Fruit fly (Drosophila melanogaster) whole organism, embryonic: ENCODE results near the gene rb.
A peak's percentile ranks its signal among the peaks of the same experiment; 100 is the strongest.

Source experiments
- CG10147 ChIP-seq: fragments of 200-800 bp; sonication (Bioruptor generic); optimal IDR thresholded peaks from 2 replicates; lab custom pipeline; 2019; ENCODE audit warnings: missing biosample characterization, mild to moderate bottlenecking, missing genetic modification characterization, moderate library complexity
- CG1024 ChIP-seq: fragments of 200-800 bp; sonication (Bioruptor generic); IDR thresholded peaks from 2 replicates; pipeline ENCODE4 v1.3.6; 2022; ENCODE audit warnings: missing biosample characterization, missing genetic modification characterization
- CG10366 ChIP-seq: fragments of 200-800 bp; sonication (Bioruptor generic); IDR thresholded peaks from 2 replicates; pipeline ENCODE4 v1.3.6; 2022; ENCODE audit warnings: missing biosample characterization, missing genetic modification characterization
- CG13123 ChIP-seq: fragments of 200-800 bp; sonication (Bioruptor generic); optimal IDR thresholded peaks from 2 replicates; lab custom pipeline; 2016; ENCODE audit warnings: missing biosample characterization, missing genetic modification characterization
- CG15073 ChIP-seq: fragments of 200-800 bp; sonication (Bioruptor generic); optimal IDR thresholded peaks from 2 replicates; lab custom pipeline; 2016; ENCODE audit warnings: missing biosample characterization, missing genetic modification characterization
- CG17568 ChIP-seq: fragments of 200-800 bp; sonication (Bioruptor generic); optimal IDR thresholded peaks from 2 replicates; lab custom pipeline; 2018; ENCODE audit warnings: missing biosample characterization, mild to moderate bottlenecking, missing genetic modification characterization, moderate library complexity
- CG1832 ChIP-seq: fragments of 200-800 bp; sonication (Bioruptor generic); optimal IDR thresholded peaks from 2 replicates; lab custom pipeline; 2017; ENCODE audit warnings: missing biosample characterization, mild to moderate bottlenecking, missing genetic modification characterization, inconsistent platforms
- CG18476 ChIP-seq: fragments of 200-800 bp; sonication (Bioruptor generic); optimal IDR thresholded peaks from 2 replicates; lab custom pipeline; 2016; ENCODE audit warnings: missing biosample characterization, mild to moderate bottlenecking, missing genetic modification characterization
- CG2129 ChIP-seq: fragments of 200-800 bp; sonication (Bioruptor generic); IDR thresholded peaks from 2 replicates; pipeline ENCODE4 v1.3.6; 2022; ENCODE audit warnings: missing biosample characterization, missing genetic modification characterization; ENCODE audit not compliant: partially characterized antibody
- CG2199 ChIP-seq: fragments of 200-800 bp; sonication (Bioruptor generic); IDR thresholded peaks from 3 replicates; pipeline ENCODE4 v1.3.6; 2022; ENCODE audit warnings: missing biosample characterization, missing genetic modification characterization
- CG2202 ChIP-seq: fragments of 200-800 bp; sonication (Bioruptor generic); optimal IDR thresholded peaks from 2 replicates; lab custom pipeline; 2018; ENCODE audit warnings: missing biosample characterization, mild to moderate bottlenecking, missing genetic modification characterization
- CG2678 ChIP-seq: fragments of 200-800 bp; sonication (Bioruptor generic); optimal IDR thresholded peaks from 3 replicates; lab custom pipeline; 2019; ENCODE audit warnings: missing biosample characterization, mild to moderate bottlenecking, missing genetic modification characterization, moderate library complexity
- CG33213 ChIP-seq: fragments of 200-800 bp; sonication (Bioruptor generic); optimal IDR thresholded peaks from 3 replicates; lab custom pipeline; 2016; ENCODE audit warnings: missing biosample characterization, missing genetic modification characterization
- CG34224 ChIP-seq: fragments of 200-800 bp; sonication (Bioruptor generic); IDR thresholded peaks from 3 replicates; pipeline ENCODE4 v1.3.6; 2022; ENCODE audit warnings: missing biosample characterization, missing genetic modification characterization; ENCODE audit not compliant: partially characterized antibody
- CG3726 ChIP-seq: fragments of 200-800 bp; sonication (Bioruptor generic); IDR thresholded peaks from 3 replicates; pipeline ENCODE4, ENCODE4 v1.3.6; 2022; ENCODE audit warnings: missing biosample characterization, missing genetic modification characterization
- CG3995 ChIP-seq: fragments of 200-800 bp; sonication (Bioruptor generic); optimal IDR thresholded peaks from 3 replicates; lab custom pipeline; 2016; ENCODE audit warnings: missing biosample characterization, missing genetic modification characterization
- CG4282 ChIP-seq: fragments of 200-800 bp; sonication (Bioruptor generic); optimal IDR thresholded peaks from 2 replicates; lab custom pipeline; 2016; ENCODE audit warnings: missing biosample characterization, missing genetic modification characterization
- CG4617 ChIP-seq: fragments of 200-800 bp; sonication (Bioruptor generic); optimal IDR thresholded peaks from 3 replicates; lab custom pipeline; 2016; ENCODE audit warnings: missing biosample characterization, missing genetic modification characterization, borderline replicate concordance
- CG4854 ChIP-seq: fragments of 200-800 bp; sonication (Bioruptor generic); optimal IDR thresholded peaks from 2 replicates; lab custom pipeline; 2016; ENCODE audit warnings: missing biosample characterization, missing genetic modification characterization, inconsistent platforms
- CG6683 ChIP-seq: fragments of 200-800 bp; sonication (Bioruptor generic); optimal IDR thresholded peaks from 2 replicates; lab custom pipeline; 2017; ENCODE audit warnings: missing biosample characterization, mild to moderate bottlenecking, missing genetic modification characterization, missing genetic modification reagents
- CG8765 ChIP-seq: fragments of 200-800 bp; sonication (Bioruptor generic); IDR thresholded peaks from 2 replicates; pipeline ENCODE4 v1.3.6; 2022; ENCODE audit warnings: missing biosample characterization, missing genetic modification characterization
- CG9609 ChIP-seq: fragments of 200-800 bp; sonication (Bioruptor generic); optimal IDR thresholded peaks from 3 replicates; lab custom pipeline; 2016; ENCODE audit warnings: missing biosample characterization, missing genetic modification characterization
- Dad ChIP-seq: fragments of 200-800 bp; sonication (Bioruptor generic); optimal IDR thresholded peaks from 3 replicates; lab custom pipeline; 2016; ENCODE audit warnings: missing biosample characterization, missing genetic modification characterization
- Dbx ChIP-seq: fragments of 200-800 bp; sonication (Bioruptor generic); IDR thresholded peaks from 3 replicates; pipeline ENCODE4 v1.3.6; 2022; ENCODE audit warnings: missing biosample characterization, missing genetic modification characterization
- Dek ChIP-seq: fragments of 200-800 bp; sonication (Bioruptor generic); optimal IDR thresholded peaks from 3 replicates; lab custom pipeline; 2019; ENCODE audit warnings: missing biosample characterization, mild to moderate bottlenecking, missing genetic modification characterization, moderate library complexity
- Elba2 ChIP-seq: fragments of 200-800 bp; sonication (Bioruptor generic); optimal IDR thresholded peaks from 3 replicates; lab custom pipeline; 2016; ENCODE audit warnings: missing biosample characterization, missing genetic modification characterization
- Gug ChIP-seq: fragments of 200-800 bp; sonication (Bioruptor generic); IDR thresholded peaks from 4 replicates; pipeline ENCODE4 v1.3.6; 2022; ENCODE audit warnings: missing biosample characterization, missing genetic modification characterization
- H2.0 ChIP-seq: fragments of 200-800 bp; sonication (Bioruptor generic); IDR thresholded peaks from 2 replicates; pipeline ENCODE4 v1.3.6; 2022; ENCODE audit warnings: missing biosample characterization, missing genetic modification characterization
- Nf-YB ChIP-seq: fragments of 200-800 bp; sonication (Bioruptor generic); optimal IDR thresholded peaks from 3 replicates; lab custom pipeline; 2019; ENCODE audit warnings: missing biosample characterization, mild to moderate bottlenecking, missing genetic modification characterization, moderate library complexity
- Sox100B ChIP-seq: fragments of 200-800 bp; sonication (Bioruptor generic); optimal IDR thresholded peaks from 3 replicates; lab custom pipeline; 2018; ENCODE audit warnings: missing biosample characterization, mild to moderate bottlenecking, missing genetic modification characterization
- Spps ChIP-seq: fragments of 200-800 bp; sonication (Bioruptor generic); optimal IDR thresholded peaks from 2 replicates; lab custom pipeline; 2018; ENCODE audit warnings: missing biosample characterization, mild to moderate bottlenecking, missing genetic modification characterization
- Trl ChIP-seq, 3 experiments: fragments of >200 bp in 2 of 3; fragments of 200-800 bp in 1 of 3; sonication (Bioruptor generic) in 1 of 3; optimal IDR thresholded peaks; 2 replicates in 1 of 3; 3 replicates in 2 of 3; lab custom pipeline; 2016 to 2017; ENCODE audit warnings: missing biosample characterization in 1 of 3, missing genetic modification characterization in 1 of 3
- YL-1 ChIP-seq: fragments of 200-800 bp; sonication (Bioruptor generic); optimal IDR thresholded peaks from 3 replicates; lab custom pipeline; 2017; ENCODE audit warnings: missing biosample characterization, mild to moderate bottlenecking, missing genetic modification characterization
- ash1 ChIP-seq: fragments of 200-800 bp; sonication (Bioruptor generic); optimal IDR thresholded peaks from 2 replicates; lab custom pipeline; 2018; ENCODE audit warnings: missing biosample characterization, mild to moderate bottlenecking, missing genetic modification characterization
- az2 ChIP-seq: fragments of 200-800 bp; sonication (Bioruptor generic); optimal IDR thresholded peaks from 3 replicates; lab custom pipeline; 2016; ENCODE audit warnings: missing biosample characterization, missing genetic modification characterization
- bab2 ChIP-seq: fragments of 200-800 bp; sonication (Bioruptor generic); optimal IDR thresholded peaks from 2 replicates; lab custom pipeline; 2016; ENCODE audit warnings: missing biosample characterization, missing genetic modification characterization
- en ChIP-seq: fragments of 200-800 bp; sonication (Bioruptor generic); optimal IDR thresholded peaks from 2 replicates; lab custom pipeline; 2016; ENCODE audit warnings: missing biosample characterization, missing genetic modification characterization
- gcm ChIP-seq: fragments of 200-800 bp; sonication (Bioruptor generic); optimal IDR thresholded peaks from 2 replicates; lab custom pipeline; 2019; ENCODE audit warnings: missing biosample characterization, mild to moderate bottlenecking, missing genetic modification characterization, moderate library complexity
- gem ChIP-seq: fragments of 200-800 bp; sonication (Bioruptor generic); optimal IDR thresholded peaks from 2 replicates; lab custom pipeline; 2019; ENCODE audit warnings: missing biosample characterization, mild to moderate bottlenecking, missing genetic modification characterization, moderate library complexity
- jumu ChIP-seq: fragments of 200-800 bp; sonication (Bioruptor generic); optimal IDR thresholded peaks from 3 replicates; lab custom pipeline; 2016; ENCODE audit warnings: missing biosample characterization, missing genetic modification characterization
- nau ChIP-seq: fragments of 200-800 bp; sonication (Bioruptor generic); optimal IDR thresholded peaks from 3 replicates; lab custom pipeline; 2017; ENCODE audit warnings: missing biosample characterization, mild to moderate bottlenecking, missing genetic modification characterization, missing genetic modification reagents
- onecut ChIP-seq: fragments of 200-800 bp; sonication (Bioruptor generic); IDR thresholded peaks from 2 replicates; pipeline ENCODE4 v1.3.6; 2022; ENCODE audit warnings: missing biosample characterization, missing genetic modification characterization
- org-1 ChIP-seq: fragments of 200-800 bp; sonication (Bioruptor generic); optimal IDR thresholded peaks from 2 replicates; lab custom pipeline; 2017; ENCODE audit warnings: missing biosample characterization, missing genetic modification characterization
- pb ChIP-seq: fragments of 200-800 bp; sonication (Bioruptor generic); optimal IDR thresholded peaks from 3 replicates; lab custom pipeline; 2016; ENCODE audit warnings: missing biosample characterization, missing genetic modification characterization
- pum ChIP-seq: fragments of 200-800 bp; sonication (Bioruptor generic); optimal IDR thresholded peaks from 2 replicates; lab custom pipeline; 2016; ENCODE audit warnings: missing biosample characterization, missing genetic modification characterization
- sens-2 ChIP-seq: fragments of 200-800 bp; sonication (Bioruptor generic); IDR thresholded peaks from 2 replicates; pipeline ENCODE4 v1.3.6; 2022; ENCODE audit warnings: missing biosample characterization, missing genetic modification characterization
- shn ChIP-seq: fragments of 200-800 bp; sonication (Bioruptor generic); optimal IDR thresholded peaks from 3 replicates; lab custom pipeline; 2016; ENCODE audit warnings: missing biosample characterization, missing genetic modification characterization
- stc ChIP-seq: fragments of 200-800 bp; sonication (Bioruptor generic); IDR thresholded peaks from 2 replicates; pipeline ENCODE4 v1.3.6; 2022; ENCODE audit warnings: missing biosample characterization, missing genetic modification characterization
- wdn ChIP-seq: fragments of 200-800 bp; sonication (Bioruptor generic); IDR thresholded peaks from 2 replicates; pipeline ENCODE4 v1.3.6; 2022; ENCODE audit warnings: missing biosample characterization, missing genetic modification characterization
- zf30C ChIP-seq: fragments of 200-800 bp; sonication (Bioruptor generic); optimal IDR thresholded peaks from 3 replicates; lab custom pipeline; 2018; ENCODE audit warnings: missing biosample characterization, mild to moderate bottlenecking, missing genetic modification characterization
- zfh2 ChIP-seq: fragments of 200-800 bp; sonication (Bioruptor generic); optimal IDR thresholded peaks from 2 replicates; lab custom pipeline; 2016; ENCODE audit warnings: missing biosample characterization, missing genetic modification characterization

Gene rb

DNA sequence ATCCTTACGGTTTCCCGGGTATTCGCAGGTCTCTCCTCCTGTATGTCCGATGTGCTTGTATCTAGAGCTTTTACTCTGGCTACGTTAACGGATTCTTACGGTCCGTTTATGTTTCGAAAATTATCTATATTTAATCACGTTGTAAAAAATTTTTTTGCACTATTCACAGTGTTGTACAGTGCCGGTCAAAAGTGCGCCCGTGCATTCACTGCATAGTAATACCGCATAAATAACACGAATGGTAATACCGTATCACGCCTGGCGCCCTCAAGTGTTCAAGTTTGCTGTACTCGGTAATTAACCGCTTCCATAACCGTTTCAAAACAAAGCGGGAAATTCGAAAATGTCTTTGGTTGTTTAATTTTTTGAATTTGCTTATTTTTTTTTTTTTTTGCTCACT is 13.6 kb upstream of the rb start, which contains the start of gene CG11444 (continued):
- TF ChIP-seq CG4282 (GFP tag; lab: Kevin White, UChicago) = peak; percentile 43
- TF ChIP-seq Spps = no peak
- no peak for TF ChIP-seq CG17568 (GFP tag; lab: Kevin White, UChicago)
- peak; percentile 45 for TF ChIP-seq pum (GFP tag; lab: Kevin White, UChicago)
- no peak for TF ChIP-seq onecut (GFP tag; lab: Robert Waterston, UW)
- peak; percentile 10 for TF ChIP-seq CG10147 (GFP tag; lab: Kevin White, UChicago)
- TF ChIP-seq CG6683 (GFP tag; lab: Kevin White, UChicago) = peak; percentile 4
- TF ChIP-seq CG10366 (GFP tag; lab: Robert Waterston, UW) = no peak
- TF ChIP-seq CG18476 (GFP tag; lab: Kevin White, UChicago) = no peak
- no peak for TF ChIP-seq CG1832 (GFP tag; lab: Kevin White, UChicago)
- 0 out of 3 replicates have a peak, but pooled peaks have one; percentile 58 for TF ChIP-seq Dbx
- TF ChIP-seq shn (GFP tag; lab: Kevin White, UChicago) = peak; percentile 43
- TF ChIP-seq sens-2 (GFP tag; lab: Robert Waterston, UW) = no peak
- peak; percentile 58 for TF ChIP-seq zfh2 (GFP tag; lab: Kevin White, UChicago)
- TF ChIP-seq H2.0 = no peak
- TF ChIP-seq CG2199 (GFP tag; lab: Robert Waterston, UW) = no peak
- TF ChIP-seq en = peak; percentile 11
- peak; percentile 46 for TF ChIP-seq CG3995 (GFP tag; lab: Kevin White, UChicago)
- TF ChIP-seq nau = no peak
- TF ChIP-seq Dad (GFP tag; lab: Kevin White, UChicago) = peak; percentile 38
- no peak for TF ChIP-seq Elba2 (GFP tag; lab: Kevin White, UChicago)
- TF ChIP-seq CG15073 (GFP tag; lab: Kevin White, UChicago) = no peak
- TF ChIP-seq stc (GFP tag; lab: Robert Waterston, UW) = no peak
- TF ChIP-seq CG9609 (GFP tag; lab: Kevin White, UChicago) = peak; percentile 37
- no peak for TF ChIP-seq ash1 (GFP tag; lab: Kevin White, UChicago)
- peak; percentile 76 for TF ChIP-seq CG4617
- TF ChIP-seq CG4854 (GFP tag; lab: Kevin White, UChicago) = no peak
- peak; percentile 88 for TF ChIP-seq CG33213 (GFP tag; lab: Kevin White, UChicago)
- TF ChIP-seq CG1024 (GFP tag; lab: Robert Waterston, UW) = no peak
- no peak for TF ChIP-seq CG3726
- 0 out of 3 replicates have a peak, but pooled peaks have one; percentile 9 for TF ChIP-seq CG34224 (GFP tag; lab: Robert Waterston, UW)
- no peak for TF ChIP-seq CG2129 (GFP tag; lab: Robert Waterston, UW)
- no peak for TF ChIP-seq wdn (GFP tag; lab: Robert Waterston, UW)
- no peak for TF ChIP-seq gem (tag; lab: Kevin White, UChicago)
- no peak for TF ChIP-seq CG13123 (GFP tag; lab: Kevin White, UChicago)
- TF ChIP-seq gcm (GFP tag; lab: Kevin White, UChicago) = no peak
- TF ChIP-seq az2 = peak; percentile 1
- 0 out of 2 replicates have a peak, but pooled peaks have one; percentile 23 for TF ChIP-seq CG8765
- peak; percentile 3 for TF ChIP-seq bab2 (GFP tag; lab: Kevin White, UChicago)
- peak; percentile 15 for TF ChIP-seq Dek
- peak; percentile 87 for TF ChIP-seq YL-1 (GFP tag; lab: Kevin White, UChicago)
- no peak for TF ChIP-seq Trl (optimal IDR thresholded peaks at IDR 0.05; lab: Kevin White, UChicago)
- TF ChIP-seq Trl (GFP tag; optimal IDR thresholded peaks at IDR 0.05; lab: Kevin White, UChicago) = peak; percentile 53
- peak; percentile 3 for TF ChIP-seq pb
- TF ChIP-seq org-1 (GFP tag; lab: Kevin White, UChicago) = no peak
- no peak for TF ChIP-seq Sox100B (GFP tag; lab: Kevin White, UChicago)
- TF ChIP-seq CG2202 (tag; lab: Kevin White, UChicago) = no peak
- no peak for TF ChIP-seq CG2678 (tag; lab: Kevin White, UChicago)
- no peak for TF ChIP-seq Gug (GFP tag; lab: Robert Waterston, UW)
- TF ChIP-seq jumu (GFP tag; lab: Kevin White, UChicago) = peak; percentile 4
- TF ChIP-seq Nf-YB = no peak
- no peak for TF ChIP-seq zf30C (GFP tag; lab: Kevin White, UChicago)
